Worm (Caenorhabditis elegans) whole organism, midembryonic: ENCODE results near the gene srsx-5.

Experiments used
- cog-1 ChIP-seq: sonication (generic microtip); optimal IDR thresholded peaks from 2 replicates; lab custom pipeline; 2016; ENCODE audit warnings: missing genetic modification characterization, missing compliant biosample characterization
- flt-1 ChIP-seq: fragments of 200-800 bp; sonication (Bioruptor generic); IDR thresholded peaks from 2 replicates; pipeline ENCODE4 v1.3.6; 2022; ENCODE audit warnings: missing genetic modification characterization, missing compliant biosample characterization
- klf-2 ChIP-seq: fragments of 200-800 bp; sonication (Bioruptor generic); conservative IDR thresholded peaks from 2 replicates; pipeline ENCODE4 v1.3.6; 2022; ENCODE audit warnings: missing genetic modification reagents, missing genetic modification characterization, missing compliant biosample characterization
- med-1 ChIP-seq: sonication (generic microtip); optimal IDR thresholded peaks from 2 replicates; lab custom pipeline; 2017; ENCODE audit warnings: missing genetic modification characterization, mild to moderate bottlenecking, missing compliant biosample characterization, antibody characterized with exemption, missing genetic modification reagents; ENCODE audit not compliant: insufficient read depth
- ref-1 ChIP-seq: fragments of 200-800 bp; sonication (Bioruptor generic); conservative IDR thresholded peaks from 2 replicates; pipeline ENCODE4 v1.3.6; 2022; ENCODE audit warnings: missing genetic modification reagents, missing genetic modification characterization, missing compliant biosample characterization
- tab-1 ChIP-seq: fragments of 200-800 bp; sonication (Bioruptor generic); IDR thresholded peaks from 2 replicates; pipeline ENCODE4 v1.3.6; 2022; ENCODE audit warnings: missing genetic modification characterization, missing compliant biosample characterization
- ztf-23 ChIP-seq: fragments of 200-800 bp; sonication (Bioruptor generic); IDR thresholded peaks from 2 replicates; pipeline ENCODE4 v1.3.6; 2022; ENCODE audit warnings: missing genetic modification reagents, missing genetic modification characterization, missing compliant biosample characterization
- ztf-29 ChIP-seq: fragments of 200-800 bp; sonication (Bioruptor generic); IDR thresholded peaks from 2 replicates; pipeline ENCODE4 v1.3.6; 2022; ENCODE audit warnings: missing genetic modification reagents, missing genetic modification characterization, missing compliant biosample characterization

DNA sequence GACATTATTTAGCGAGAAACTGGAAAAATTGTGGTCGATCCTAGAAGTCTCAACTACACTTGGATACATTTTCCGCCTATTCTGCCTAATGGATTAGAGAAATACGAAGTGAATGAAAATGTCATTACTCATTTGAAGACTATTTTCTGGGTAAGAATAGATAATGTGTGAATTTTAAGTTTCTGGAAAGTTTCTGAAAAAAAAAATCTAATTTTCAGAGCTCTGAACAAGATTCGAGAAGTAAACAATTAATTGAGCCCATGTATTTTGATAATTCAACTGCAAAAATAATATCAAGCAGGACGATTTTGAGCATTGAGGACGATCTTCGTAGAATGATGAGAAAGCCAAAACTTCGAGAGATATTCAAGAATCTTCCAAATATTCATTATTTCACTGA lies 17.5 kb downstream of the srsx-5 start:
- TF ChIP-seq klf-2 (GFP tag; lab: Robert Waterston, UW) (no peak), ztf-29 (GFP tag; lab: Robert Waterston, UW) (no peak), ref-1 (GFP tag; lab: Robert Waterston, UW) (no peak), flt-1 (GFP tag; lab: Robert Waterston, UW) (no peak), cog-1 (tag; lab: Kevin White, UChicago) (no peak), tab-1 (GFP tag; lab: Robert Waterston, UW) (no peak), ztf-23 (no peak), med-1 (GFP tag; lab: Kevin White, UChicago) (no peak)
